Worm (Caenorhabditis elegans) whole organism, L1 larva: Measurements from ENCODE around the gene nhr-76.

ENCODE experiments used
- lin-15B ChIP-seq: fragments of 150-350 bp; sonication (generic microtip); optimal IDR thresholded peaks from 3 replicates; lab custom pipeline; 2014; ENCODE audit warnings: missing biosample characterization, missing genetic modification characterization
- nhr-11 ChIP-seq: fragments of 150-350 bp; optimal IDR thresholded peaks from 2 replicates; lab custom pipeline; 2014; ENCODE audit warnings: missing biosample characterization, missing genetic modification characterization
- nhr-77 ChIP-seq: fragments of 150-350 bp; optimal IDR thresholded peaks from 2 replicates; lab custom pipeline; 2014; ENCODE audit warnings: missing biosample characterization, missing genetic modification characterization
- pax-3 ChIP-seq: fragments of 200-800 bp; sonication (Bioruptor generic); optimal IDR thresholded peaks from 2 replicates; lab custom pipeline; 2018; ENCODE audit warnings: mild to moderate bottlenecking, missing genetic modification characterization, moderate library complexity, missing compliant biosample characterization
- unc-130 ChIP-seq: fragments of 150-350 bp; optimal IDR thresholded peaks from 2 replicates; lab custom pipeline; 2017; ENCODE audit warnings: missing biosample characterization, missing genetic modification characterization, inconsistent platforms
- unc-62 ChIP-seq: fragments of 150-350 bp; optimal IDR thresholded peaks from 2 replicates; lab custom pipeline; 2014; ENCODE audit warnings: missing biosample characterization, missing genetic modification reagents, missing genetic modification characterization

DNA sequence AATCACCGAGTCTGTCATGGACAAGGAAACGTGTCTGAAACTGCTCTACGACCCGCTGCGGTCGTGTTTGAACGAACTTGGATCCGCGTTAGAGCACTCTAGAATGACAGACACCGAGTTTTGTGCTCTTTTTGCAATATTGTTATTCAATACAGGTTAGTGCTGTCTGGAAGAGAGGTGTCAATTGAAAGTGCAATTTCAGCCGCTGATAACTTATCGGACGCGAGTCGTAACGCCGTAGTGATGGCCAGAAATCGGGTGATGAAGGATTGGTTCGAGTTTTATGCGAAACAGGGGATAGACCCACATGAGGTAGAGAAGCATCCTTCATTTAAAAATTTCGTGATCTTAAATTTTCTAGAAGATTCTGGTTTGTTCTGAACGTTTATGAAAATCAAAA is 4.5 kb downstream of the nhr-76 start:
- TF ChIP-seq unc-62 (GFP tag; lab: Kevin White, UChicago): no peak
- no peak for TF ChIP-seq unc-130
- TF ChIP-seq pax-3 (tag; lab: Kevin White, UChicago): no peak
- no peak for TF ChIP-seq nhr-77 (tag; lab: Kevin White, UChicago)
- no peak for TF ChIP-seq nhr-11
- TF ChIP-seq lin-15B (tag; lab: Kevin White, UChicago): no peak
